2 worm cellular contexts compared by ENCODE assay signal in genomic region chrIII:5552072-5552667, ce11.
TF ChIP-seq lines count a peak whose summit lies in the region.

Gene F09F7.6 (minus strand): TSS chrIII:5552135.

TF ChIP-seq in whole organism, L1 larva, 84 proteins besides CTCF, POLR2A, EP300 and RAD21 (continued from another document):
- TF ChIP-seq nhr-90 (tag; optimal IDR thresholded peaks at IDR 0.05; lab: Kevin White, UChicago; ENCODE audit: poor library complexity) (peak; percentile 81), ztf-4 (tag; optimal IDR thresholded peaks at IDR 0.05; lab: Kevin White, UChicago) (peak; percentile 51), tbx-2 (tag; optimal IDR thresholded peaks at IDR 0.05; lab: Kevin White, UChicago) (peak; percentile 81), C16A3.4 (tag; optimal IDR thresholded peaks at IDR 0.05; lab: Kevin White, UChicago) (peak; percentile 74), egl-13 (tag; optimal IDR thresholded peaks at IDR 0.05; lab: Kevin White, UChicago) (no peak), nhr-19 (GFP tag; conservative IDR thresholded peaks at IDR 0.05; lab: Robert Waterston, UW) (peak; percentile 98), lsy-2 (tag; optimal IDR thresholded peaks at IDR 0.05; lab: Kevin White, UChicago) (peak; percentile 57 to 63), Y116A8C.19 (tag; optimal IDR thresholded peaks at IDR 0.05; lab: Kevin White, UChicago; ENCODE audit: borderline replicate concordance) (no peak), nhr-11 (tag; optimal IDR thresholded peaks at IDR 0.05; lab: Kevin White, UChicago) (no peak), isw-1 (GFP tag; IDR thresholded peaks at IDR 0.05; lab: Robert Waterston, UW) (no peak), lin-14 (GFP tag; optimal IDR thresholded peaks at IDR 0.05; lab: Kevin White, UChicago) (peak; percentile 89), pax-3 (tag; optimal IDR thresholded peaks at IDR 0.05; lab: Kevin White, UChicago) (no peak), vab-15 (tag; optimal IDR thresholded peaks at IDR 0.05; lab: Kevin White, UChicago) (peak; percentile 50), lin-13 (GFP tag; optimal IDR thresholded peaks at IDR 0.05; lab: Kevin White, UChicago) (peak; percentile 4), nhr-47 (tag; optimal IDR thresholded peaks at IDR 0.05; lab: Kevin White, UChicago) (peak; percentile 62), zip-4 (GFP tag; optimal IDR thresholded peaks at IDR 0.05; lab: Kevin White, UChicago) (no peak), grh-1 (GFP tag; IDR thresholded peaks at IDR 0.05; lab: Robert Waterston, UW) (peak; percentile 53; the same call in 1 of the 2 replicates), aha-1 (tag; optimal IDR thresholded peaks at IDR 0.05; lab: Kevin White, UChicago) (no peak), ces-1 (GFP tag; optimal IDR thresholded peaks at IDR 0.05; lab: Kevin White, UChicago) (no peak)
TF ChIP-seq in whole organism, L1 larva: peak in this region for 33.

TF ChIP-seq in whole organism, L2 larva, 48 proteins besides CTCF, POLR2A, EP300 and RAD21 (continued from another document):
- peak; percentile 15 for TF ChIP-seq ama-1 (optimal IDR thresholded peaks at IDR 0.05; lab: Kevin White, UChicago)
- no peak for TF ChIP-seq elt-3 (tag; optimal IDR thresholded peaks at IDR 0.05; lab: Kevin White, UChicago)
- no peak for TF ChIP-seq ceh-16 (tag; optimal IDR thresholded peaks at IDR 0.05; lab: Kevin White, UChicago)
- no peak for TF ChIP-seq unc-62 (GFP tag; optimal IDR thresholded peaks at IDR 0.05; lab: Kevin White, UChicago)
- TF ChIP-seq F13H6.1 (tag; optimal IDR thresholded peaks at IDR 0.05; lab: Kevin White, UChicago): peak; percentile 75
- no peak for TF ChIP-seq zag-1 (tag; optimal IDR thresholded peaks at IDR 0.05; lab: Kevin White, UChicago)
- no peak for TF ChIP-seq unc-55 (GFP tag; optimal IDR thresholded peaks at IDR 0.05; lab: Kevin White, UChicago)
- no peak for TF ChIP-seq nhr-12 (tag; optimal IDR thresholded peaks at IDR 0.05; lab: Kevin White, UChicago)
- TF ChIP-seq mbf-1 (tag; optimal IDR thresholded peaks at IDR 0.05; lab: Kevin White, UChicago): no peak
